Fruit fly (Drosophila melanogaster) whole organism, larva: ENCODE measurements around the gene CG2147.

Experiments used
- noc ChIP-seq: fragments of 200-800 bp; sonication (Bioruptor generic); optimal IDR thresholded peaks from 3 replicates; lab custom pipeline; 2019; ENCODE audit warnings: missing biosample characterization, mild to moderate bottlenecking, missing genetic modification characterization, moderate library complexity

CG2147 gene

DNA sequence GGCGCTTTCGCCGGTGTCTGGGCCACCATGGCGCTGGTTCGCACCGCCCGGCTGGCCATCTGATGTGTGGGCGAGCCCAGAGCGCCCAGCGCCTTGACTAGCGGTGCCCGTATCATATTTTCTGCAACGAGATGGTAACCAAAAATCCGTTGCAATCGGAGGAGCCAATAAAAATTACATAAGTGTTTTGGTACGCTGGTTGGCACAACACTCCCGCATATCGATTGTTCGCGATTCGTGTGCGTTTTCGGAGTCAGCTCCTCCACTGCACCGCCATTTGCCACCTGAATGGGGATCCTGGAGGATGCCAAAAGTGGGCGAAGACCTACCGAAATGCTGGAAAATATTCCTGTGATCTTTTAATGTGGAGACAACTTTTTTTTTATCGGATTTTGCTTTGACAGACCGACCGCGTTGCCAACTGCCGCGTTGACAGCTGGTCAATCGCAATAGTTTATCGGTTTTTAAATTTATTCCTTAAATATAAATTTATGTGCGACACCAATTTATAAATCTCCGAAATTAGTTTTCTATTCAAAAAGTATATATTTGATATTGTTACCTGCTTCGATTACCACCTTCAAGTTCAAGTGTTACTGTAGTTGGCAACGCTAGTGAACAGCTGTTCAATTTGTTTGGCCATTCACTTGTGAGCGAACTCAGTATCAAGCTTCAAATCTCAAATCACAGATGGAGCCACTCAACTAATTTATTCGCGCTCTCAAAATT lies 10.9 kb downstream of the CG2147 start, which contains the start of gene ND-75:
Gene ND-75, minus strand, starts transcription at position 420 of the 729 bp plus-strand sequence.
- TF ChIP-seq noc (tag; lab: Kevin White, UChicago) = no peak

DNA sequence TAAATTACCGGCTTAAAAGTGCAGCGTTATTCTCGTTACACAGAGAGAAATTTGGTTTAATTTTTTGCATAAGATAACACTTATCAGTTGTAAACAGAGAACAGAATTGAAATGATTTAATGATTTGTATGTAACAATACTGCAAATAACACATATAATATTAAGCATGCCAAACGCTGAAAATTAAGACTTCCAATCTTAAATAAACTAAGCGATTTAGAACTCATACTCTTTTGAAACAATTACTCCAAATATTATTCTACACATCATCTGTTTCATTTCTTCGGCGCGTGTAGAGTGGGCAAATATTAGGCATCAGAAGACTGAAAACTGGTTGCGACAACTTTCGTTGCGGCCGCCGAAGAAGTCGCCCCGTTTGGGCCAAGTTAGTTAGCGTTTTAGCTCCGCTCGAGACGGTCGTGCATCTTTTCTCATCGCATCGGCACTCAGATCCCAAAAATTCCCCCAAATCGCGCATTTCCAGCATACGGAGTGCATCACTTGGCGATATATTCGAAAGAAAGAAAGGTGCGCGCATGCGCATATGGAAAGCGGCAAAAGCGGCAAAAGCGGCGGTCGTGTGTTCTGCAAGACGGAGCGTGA lies 11.9 kb downstream of the CG2147 start, which contains the start of gene CG1632:
Gene CG1632, plus strand, starts transcription at position 387 of the 603 bp plus-strand sequence.
- no peak for TF ChIP-seq noc (tag; lab: Kevin White, UChicago)

dm6 chrX:8254739-8255326 lies 14.3 kb downstream of the CG2147 start:
- TF ChIP-seq noc (tag; lab: Kevin White, UChicago) = no peak

DNA sequence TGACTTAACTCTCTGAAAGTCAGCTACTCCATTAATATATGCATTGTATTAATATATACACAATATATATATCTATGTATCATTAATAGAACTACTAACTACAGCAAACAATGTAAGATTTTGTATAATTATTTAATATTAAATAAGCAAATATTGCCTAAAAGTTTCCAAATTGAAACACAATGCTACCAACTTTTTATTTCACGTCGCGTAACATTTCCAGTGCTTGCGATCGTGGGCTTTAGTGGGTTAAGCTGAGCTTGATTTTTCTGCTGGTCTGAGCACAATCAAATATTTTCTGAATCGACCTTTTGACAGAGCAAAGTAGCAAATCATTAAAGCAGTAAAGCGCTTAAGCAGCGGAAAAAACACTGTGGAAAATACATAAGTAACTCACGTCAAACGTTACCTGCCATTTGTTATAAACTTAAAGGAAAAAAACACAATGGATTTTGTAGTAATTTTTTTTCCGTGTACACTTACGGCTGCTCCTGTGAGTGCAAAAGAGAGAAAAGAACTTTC lies 17.9 kb downstream of the CG2147 start:
- no peak for TF ChIP-seq noc (tag; lab: Kevin White, UChicago)

DNA sequence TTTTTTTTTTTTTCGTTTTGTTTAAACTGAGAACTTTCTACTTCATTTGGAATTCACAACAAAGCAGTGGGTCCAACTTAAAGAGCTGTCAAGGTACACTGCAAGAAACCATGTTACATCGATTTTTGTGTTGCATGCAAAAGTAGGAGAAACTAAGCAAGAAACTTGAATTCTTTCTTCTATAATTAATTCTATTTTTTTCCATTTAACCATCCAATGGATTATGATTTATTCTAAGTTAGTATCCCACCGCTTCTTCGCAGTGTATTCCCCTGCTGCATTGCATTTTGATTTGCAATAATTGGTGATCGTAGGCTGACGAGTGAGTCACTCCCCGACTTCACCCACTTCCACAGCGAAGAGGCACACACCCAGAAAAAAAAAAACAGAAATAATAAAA lies 19.4 kb downstream of the CG2147 start:
- peak; percentile 10 for TF ChIP-seq noc (tag; lab: Kevin White, UChicago)

DNA sequence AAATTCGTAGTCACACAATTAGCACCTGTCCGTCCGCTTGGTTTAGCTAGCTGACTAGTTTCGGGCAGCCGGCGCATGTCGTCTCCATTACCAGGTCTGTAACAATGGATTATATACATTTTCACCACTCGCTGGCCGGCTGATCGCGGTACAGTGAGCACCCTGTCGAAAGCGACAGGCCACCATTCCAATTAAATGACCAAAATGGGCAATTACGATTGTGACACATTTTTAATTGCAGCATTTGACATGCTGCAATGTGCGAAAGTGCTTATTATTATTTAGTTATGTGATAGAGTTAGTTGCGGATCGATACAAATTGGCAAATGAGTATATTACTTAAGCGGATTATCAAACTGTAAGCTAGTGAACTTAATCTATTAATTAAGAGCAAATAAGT lies 22.8 kb downstream of the CG2147 start:
- TF ChIP-seq noc (tag; lab: Kevin White, UChicago) = peak; percentile 29

DNA sequence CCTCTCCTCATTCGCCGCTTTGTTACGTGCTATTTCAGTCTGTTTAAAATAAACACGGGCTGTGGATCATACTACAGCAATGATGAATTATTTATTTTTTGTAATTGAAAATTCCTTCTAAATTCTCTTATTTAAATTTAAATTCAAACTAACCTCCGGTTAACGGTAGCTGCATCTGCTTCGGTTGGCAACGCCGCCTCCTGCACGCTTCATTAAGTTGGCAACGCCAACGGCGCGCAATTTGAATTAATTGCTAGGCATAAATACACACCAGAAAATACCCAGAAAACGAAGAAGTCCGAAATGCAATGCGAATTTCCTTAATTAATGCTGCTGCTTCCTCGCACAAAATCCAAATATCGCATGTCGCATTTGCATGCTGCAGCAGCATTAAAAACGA lies 24.8 kb downstream of the CG2147 start:
- TF ChIP-seq noc (tag; lab: Kevin White, UChicago) = no peak

DNA sequence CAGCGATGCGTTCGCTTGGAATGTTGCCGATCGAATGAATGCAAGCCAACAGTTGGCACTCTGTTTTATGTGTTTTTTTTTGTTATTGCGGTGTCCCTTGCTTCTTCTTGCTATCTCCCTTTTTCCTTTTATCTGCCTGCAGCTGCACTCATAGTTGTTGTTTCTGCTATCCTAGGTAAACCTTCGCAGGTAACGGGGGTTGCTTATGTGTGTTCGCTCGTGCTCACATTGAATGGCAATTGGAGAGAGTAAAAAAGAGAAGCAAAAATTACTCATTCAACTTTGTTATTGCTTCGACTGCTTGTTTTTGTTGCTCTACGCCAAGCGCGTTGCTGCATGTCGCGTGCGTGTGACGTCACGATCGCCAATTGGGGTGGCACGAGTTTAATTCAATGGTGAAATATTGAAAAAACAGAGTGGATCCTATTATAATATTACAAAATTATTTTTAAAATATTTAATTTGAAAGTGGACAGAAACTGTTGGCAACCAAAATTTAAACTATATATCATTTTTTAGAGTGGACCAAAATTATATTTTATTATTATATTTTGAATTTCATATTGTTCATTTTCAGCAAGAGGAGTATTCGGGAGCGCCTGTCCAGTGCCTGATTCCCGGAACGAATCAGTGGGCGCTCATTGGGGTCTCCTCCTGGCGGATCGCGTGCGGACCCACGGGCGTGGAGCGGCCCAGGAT lies 31.0 kb downstream of the CG2147 start, which contains the start of gene Corp:
Gene Corp, minus strand, starts transcription at position 47 of the 699 bp plus-strand sequence.
- TF ChIP-seq noc (tag; lab: Kevin White, UChicago) = no peak

dm6 chrX:8273291-8273690 lies 32.8 kb downstream of the CG2147 start, which contains the start of gene CG1636:
Gene CG1636, plus strand, starts transcription at chrX:8273412.
- no peak for TF ChIP-seq noc (tag; lab: Kevin White, UChicago)

DNA sequence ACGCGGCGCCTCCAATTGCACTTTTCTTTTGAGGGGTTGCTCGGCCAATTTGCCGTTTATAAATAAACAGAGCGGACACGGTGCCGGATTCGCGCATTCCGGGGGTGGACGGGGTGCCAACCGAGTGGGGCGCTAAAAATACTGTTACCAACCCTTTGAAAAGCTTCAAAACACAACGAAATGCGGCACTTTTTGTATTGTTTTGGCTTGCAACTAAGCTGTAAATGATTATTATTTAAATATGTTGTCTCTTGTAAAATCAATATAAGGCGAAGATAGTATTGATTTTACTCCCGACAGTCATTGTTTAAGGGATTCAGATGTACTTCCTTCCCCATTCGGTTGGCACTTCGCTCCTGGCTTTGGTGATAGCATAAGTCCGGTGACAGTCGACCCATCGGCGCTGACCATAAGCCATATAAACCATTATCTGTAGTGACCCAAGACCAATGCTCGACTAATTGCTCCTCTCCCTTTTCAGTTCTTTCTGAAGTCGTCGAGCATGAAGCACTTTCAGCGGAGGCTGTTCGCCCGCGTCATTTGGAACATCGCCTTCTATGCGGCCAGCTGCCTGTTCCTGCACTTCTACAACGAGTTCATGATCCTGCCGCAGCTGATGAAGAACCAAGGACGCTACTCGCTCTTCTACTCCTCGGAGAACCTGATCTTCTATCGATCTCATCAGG lies 33.5 kb downstream of the CG2147 start, which contains the start of gene CG15343:
Gene CG15343, minus strand, starts transcription at position 8 of the 686 bp plus-strand sequence.
- peak; percentile 12 for TF ChIP-seq noc (tag; lab: Kevin White, UChicago)

DNA sequence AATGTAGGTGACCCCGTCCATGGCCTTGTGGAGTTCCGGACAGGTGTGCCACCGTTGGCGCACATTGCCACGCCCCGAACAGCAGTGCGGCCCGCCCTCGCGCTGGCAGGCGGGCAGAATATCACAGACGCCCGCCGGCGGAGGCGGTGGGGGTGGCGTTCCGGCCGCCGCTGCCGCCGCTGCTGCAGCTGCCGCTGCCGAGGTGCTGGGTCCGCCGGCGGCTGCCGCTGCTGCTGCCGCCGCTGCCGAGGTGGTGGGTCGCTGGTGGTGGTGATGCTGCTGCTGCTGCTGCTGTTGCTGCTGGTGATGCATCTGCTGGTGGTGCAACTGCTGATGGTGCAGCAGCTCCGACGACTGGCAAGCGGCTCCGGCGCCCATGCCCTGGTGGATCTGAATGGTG lies 44.6 kb downstream of the CG2147 start:
- no peak for TF ChIP-seq noc (tag; lab: Kevin White, UChicago)

DNA sequence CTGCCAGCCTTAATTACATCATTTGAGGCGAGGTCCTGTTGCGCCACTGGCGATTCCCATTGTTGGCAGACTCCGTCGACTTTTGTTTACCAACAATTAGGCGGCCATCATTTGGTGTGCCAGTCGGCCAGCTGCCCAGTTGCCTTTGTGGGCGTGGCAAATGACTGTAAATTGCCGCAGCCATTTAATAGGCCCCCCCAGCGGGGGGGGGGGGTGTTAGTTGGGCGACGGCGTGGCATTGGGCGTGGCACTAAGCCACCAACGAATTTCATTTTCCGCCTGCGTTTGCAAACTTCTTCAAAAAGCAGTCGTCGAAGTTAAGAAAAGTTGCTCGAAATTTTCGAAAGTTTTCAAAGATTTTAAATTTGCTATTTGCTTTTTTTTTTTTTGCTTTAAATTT lies 46.4 kb downstream of the CG2147 start:
- no peak for TF ChIP-seq noc (tag; lab: Kevin White, UChicago)
